Worm (Caenorhabditis elegans) whole organism, L4/young adult: ENCODE data around the gene dml-1.
"Not testable (repeated sequence)": the region's sequence is repeated elsewhere in the genome, so short reads cannot be mapped to it uniquely, and the experiment has no call there.

Source experiments
- W03F9.2 ChIP-seq: fragments of 150-350 bp; optimal IDR thresholded peaks from 2 replicates; lab custom pipeline; 2014; ENCODE audit warnings: missing biosample characterization, missing genetic modification characterization
- dao-5 ChIP-seq: sonication (generic microtip); optimal IDR thresholded peaks from 2 replicates; lab custom pipeline; 2016; ENCODE audit warnings: missing genotype, missing genetic modification characterization, moderate library complexity, missing compliant biosample characterization
- him-1 ChIP-seq: sonication (generic microtip); optimal IDR thresholded peaks from 2 replicates; lab custom pipeline; 2016; ENCODE audit warnings: missing genotype, missing genetic modification reagents, missing genetic modification characterization, missing compliant biosample characterization

dml-1 gene

ce11 chrIV:2885260-2885659, 1.5 kb upstream of the dml-1 start:
- TF ChIP-seq W03F9.2 (tag; lab: Kevin White, UChicago), result no peak
- TF ChIP-seq him-1 (tag; lab: Kevin White, UChicago), result no peak
- TF ChIP-seq dao-5 (tag; lab: Kevin White, UChicago), result no peak

ce11 chrIV:2887245-2887644, 490 bp downstream of the dml-1 start:
- TF ChIP-seq W03F9.2 (tag; lab: Kevin White, UChicago) (no peak), dao-5 (tag; lab: Kevin White, UChicago) (no peak), him-1 (tag; lab: Kevin White, UChicago) (no peak)

ce11 chrIV:2888496-2889101, 1.8 kb downstream of the dml-1 start:
- TF ChIP-seq him-1 (tag; lab: Kevin White, UChicago) (no peak), W03F9.2 (tag; lab: Kevin White, UChicago) (no peak), dao-5 (tag; lab: Kevin White, UChicago) (no peak)

- TF ChIP-seq dao-5 (tag; lab: Kevin White, UChicago), result no peak
- no peak for TF ChIP-seq him-1 (tag; lab: Kevin White, UChicago)
- no peak for TF ChIP-seq W03F9.2 (tag; lab: Kevin White, UChicago)
These were observed 3.7 kb downstream of the dml-1 start, which contains the start of the genes nprt-1 and dib-1 for ce11 chrIV:2890401-2890952. Gene nprt-1 (minus strand): TSS chrIV:2890451. Gene dib-1 (plus strand): TSS chrIV:2890882.

- TF ChIP-seq W03F9.2 (tag; lab: Kevin White, UChicago), result no peak
- no peak for TF ChIP-seq him-1 (tag; lab: Kevin White, UChicago)
- TF ChIP-seq dao-5 (tag; lab: Kevin White, UChicago), result no peak
These were observed 4.9 kb downstream of the dml-1 start for ce11 chrIV:2891535-2892233.

ce11 chrIV:2892395-2892786, 5.6 kb downstream of the dml-1 start, which contains the start of gene Y54G2A.18:
Gene Y54G2A.18 (minus strand): TSS chrIV:2892495.
- TF ChIP-seq W03F9.2 (tag; lab: Kevin White, UChicago), result no peak
- no peak for TF ChIP-seq dao-5 (tag; lab: Kevin White, UChicago)
- TF ChIP-seq him-1 (tag; lab: Kevin White, UChicago), result no peak

ce11 chrIV:2892787-2893485, 6.2 kb downstream of the dml-1 start:
- TF ChIP-seq him-1 (tag; lab: Kevin White, UChicago) (no peak), W03F9.2 (tag; lab: Kevin White, UChicago) (no peak), dao-5 (tag; lab: Kevin White, UChicago) (no peak)

ce11 chrIV:2893486-2893842, 6.7 kb downstream of the dml-1 start:
- TF ChIP-seq W03F9.2 (tag; lab: Kevin White, UChicago) (no peak), dao-5 (tag; lab: Kevin White, UChicago) (no peak), him-1 (tag; lab: Kevin White, UChicago) (no peak)

- TF ChIP-seq W03F9.2, dao-5, him-1 (tag; lab: Kevin White, UChicago): not testable (repeated sequence)
These were observed 7.9 kb downstream of the dml-1 start, which contains the start of gene Y54G2A.19 for ce11 chrIV:2894630-2895029. Gene Y54G2A.19 (minus strand): TSS chrIV:2894730.

- TF ChIP-seq dao-5 (tag; lab: Kevin White, UChicago) (no peak), W03F9.2 (tag; lab: Kevin White, UChicago) (no peak), him-1 (tag; lab: Kevin White, UChicago) (no peak)
These were observed 10.9 kb downstream of the dml-1 start, which contains the start of gene Y54G2A.36 for ce11 chrIV:2897644-2898160. Gene Y54G2A.36 (plus strand): TSS chrIV:2897694.

- TF ChIP-seq him-1 (tag; lab: Kevin White, UChicago), result no peak
- no peak for TF ChIP-seq dao-5 (tag; lab: Kevin White, UChicago)
- no peak for TF ChIP-seq W03F9.2 (tag; lab: Kevin White, UChicago)
These were observed 27.8 kb downstream of the dml-1 start for ce11 chrIV:2914545-2914944.

- TF ChIP-seq dao-5 (tag; lab: Kevin White, UChicago), result no peak
- no peak for TF ChIP-seq him-1 (tag; lab: Kevin White, UChicago)
- no peak for TF ChIP-seq W03F9.2 (tag; lab: Kevin White, UChicago)
These were observed 29.3 kb downstream of the dml-1 start for ce11 chrIV:2916043-2916442.
